Fruit fly (Drosophila melanogaster): ENCODE measurements around the gene Diap1.

Gene Diap1

dm6 chr3L:16026065-16026789 is 24.6 kb downstream of the Diap1 start (continued):
- TF ChIP-seq MBD-R2 (GFP tag; IDR thresholded peaks at IDR 0.05) = no peak
- TF ChIP-seq ara (GFP tag; IDR thresholded peaks at IDR 0.05) = peak; percentile 86
- peak; percentile 95 for TF ChIP-seq chinmo (GFP tag; IDR thresholded peaks at IDR 0.05; ENCODE audit: partially characterized antibody)
- TF ChIP-seq CG1792 (GFP tag; optimal IDR thresholded peaks at IDR 0.05) = peak; percentile 63
- TF ChIP-seq wek (GFP tag; optimal IDR thresholded peaks at IDR 0.05) = peak; percentile 75
- peak; percentile 4 for TF ChIP-seq fd96Cb (tag; optimal IDR thresholded peaks at IDR 0.05)
- no peak for TF ChIP-seq Bteb2 (GFP tag; optimal IDR thresholded peaks at IDR 0.05)
- TF ChIP-seq ems (GFP tag; optimal IDR thresholded peaks at IDR 0.05) = peak; percentile 14
- TF ChIP-seq CG7271 (tag; optimal IDR thresholded peaks at IDR 0.05) = peak; percentile 7
- peak; percentile 58 for TF ChIP-seq Kr (GFP tag; optimal IDR thresholded peaks at IDR 0.05)
- TF ChIP-seq Fer1 (GFP tag; optimal IDR thresholded peaks at IDR 0.05) = peak; percentile 54
- no peak for TF ChIP-seq Poxn (GFP tag; IDR thresholded peaks at IDR 0.05)
- peak; percentile 58 for TF ChIP-seq CG18764 (GFP tag; optimal IDR thresholded peaks at IDR 0.05)
- TF ChIP-seq Myb (GFP tag; optimal IDR thresholded peaks at IDR 0.05) = peak; percentile 38
- TF ChIP-seq disco-r (GFP tag; optimal IDR thresholded peaks at IDR 0.05) = peak; percentile 27
- no peak for TF ChIP-seq tll (GFP tag; optimal IDR thresholded peaks at IDR 0.05)
- TF ChIP-seq Doc3 (GFP tag; IDR thresholded peaks at IDR 0.05; ENCODE audit: partially characterized antibody) = no peak
- no peak for TF ChIP-seq CG6791 (GFP tag; IDR thresholded peaks at IDR 0.05; ENCODE audit: partially characterized antibody)
- TF ChIP-seq Optix (GFP tag; IDR thresholded peaks at IDR 0.05) = peak; percentile 61; the same call in 1 of the 3 replicates
- no peak for TF ChIP-seq CkIIα-i1 (GFP tag; IDR thresholded peaks at IDR 0.05)
- peak; percentile 48; the same call in 1 of the 2 replicates for TF ChIP-seq Drgx (GFP tag; IDR thresholded peaks at IDR 0.05)
- peak; percentile 23 for TF ChIP-seq eyg (GFP tag; optimal IDR thresholded peaks at IDR 0.05)
- peak; percentile 11 for TF ChIP-seq CoRest (tag; optimal IDR thresholded peaks at IDR 0.05)
- peak; percentile 54 for TF ChIP-seq schlank (tag; optimal IDR thresholded peaks at IDR 0.05)
- TF ChIP-seq CG32532 (GFP tag; IDR thresholded peaks at IDR 0.05) = peak; percentile 14; the same call in 1 of the 2 replicates
- TF ChIP-seq Six4 (GFP tag; optimal IDR thresholded peaks at IDR 0.05) = peak; percentile 34
- peak; percentile 53 for TF ChIP-seq CG5180 (GFP tag; optimal IDR thresholded peaks at IDR 0.05)
- peak; percentile 54 for TF ChIP-seq CG18619 (GFP tag; optimal IDR thresholded peaks at IDR 0.05)
- TF ChIP-seq tap (tag; optimal IDR thresholded peaks at IDR 0.05) = peak; percentile 17
- TF ChIP-seq CG7372 (GFP tag; IDR thresholded peaks at IDR 0.05) = no peak
- peak; percentile 19 for TF ChIP-seq btn (GFP tag; optimal IDR thresholded peaks at IDR 0.05)
- no peak for TF ChIP-seq D19B (GFP tag; optimal IDR thresholded peaks at IDR 0.05)
- no peak for TF ChIP-seq CG18011 (GFP tag; optimal IDR thresholded peaks at IDR 0.05)
- no peak for TF ChIP-seq amos (GFP tag; IDR thresholded peaks at IDR 0.05; ENCODE audit: partially characterized antibody)
- TF ChIP-seq HLH4C (GFP tag; IDR thresholded peaks at IDR 0.05; ENCODE audit: partially characterized antibody) = no peak
- TF ChIP-seq CG9797 (GFP tag; optimal IDR thresholded peaks at IDR 0.05) = peak; percentile 2
- TF ChIP-seq hkb (optimal IDR thresholded peaks at IDR 0.05) = no peak
- TF ChIP-seq hkb (GFP tag; IDR thresholded peaks at IDR 0.05) = peak; percentile 56; the same call in 1 of the 2 replicates
- TF ChIP-seq nau (GFP tag; optimal IDR thresholded peaks at IDR 0.05) = peak; percentile 75
- peak; percentile 14 for TF ChIP-seq luna (GFP tag; optimal IDR thresholded peaks at IDR 0.05)
- TF ChIP-seq pum (GFP tag; optimal IDR thresholded peaks at IDR 0.05) = peak; percentile 40
- peak; percentile 39 for TF ChIP-seq CG4282 (GFP tag; optimal IDR thresholded peaks at IDR 0.05)
- no peak for TF ChIP-seq esg (GFP tag; conservative IDR thresholded peaks at IDR 0.05)
- 0 out of 3 replicates have a peak, but pooled peaks have one; percentile 37 for TF ChIP-seq CG11695 (GFP tag; IDR thresholded peaks at IDR 0.05)
- peak; percentile 79 for TF ChIP-seq CG6813 (GFP tag; optimal IDR thresholded peaks at IDR 0.05)
- peak; percentile 74 for TF ChIP-seq CG11398 (GFP tag; optimal IDR thresholded peaks at IDR 0.05)
- TF ChIP-seq ap (GFP tag; IDR thresholded peaks at IDR 0.05) = peak; percentile 44; the same call in 1 of the 2 replicates
- TF ChIP-seq gsb (GFP tag; IDR thresholded peaks at IDR 0.05) = 0 out of 2 replicates have a peak, but pooled peaks have one; percentile 29
- TF ChIP-seq Xrp1 (GFP tag; IDR thresholded peaks at IDR 0.05) = peak; percentile 85
